Fruit fly (Drosophila melanogaster): Measurements from ENCODE around the gene Ubc2.

Ubc2 gene

DNA sequence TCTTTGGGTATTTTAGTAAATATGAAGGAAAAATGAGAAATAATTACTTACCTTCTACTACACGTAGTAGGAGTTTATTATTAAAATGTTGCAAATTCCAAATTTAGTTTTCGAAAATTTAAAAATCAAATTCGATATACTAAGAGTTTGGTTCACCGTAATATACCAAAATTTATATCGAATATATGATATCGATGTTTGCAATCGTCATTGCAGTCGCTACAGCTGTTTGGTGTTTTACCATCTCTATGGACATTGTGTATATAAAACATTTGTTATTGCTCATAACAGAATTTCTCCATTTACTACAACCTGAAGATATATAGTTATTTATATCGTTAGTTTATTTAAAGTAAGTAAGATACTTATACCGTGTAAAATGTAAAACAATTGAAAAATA is 39.1 kb downstream of the Ubc2 start, which contains the start of gene CG6443 (continued):
- TF ChIP-seq CG12104 (GFP tag; optimal IDR thresholded peaks at IDR 0.05) (no peak), CoRest (tag; optimal IDR thresholded peaks at IDR 0.05) (no peak), scrt (GFP tag; optimal IDR thresholded peaks at IDR 0.05) (no peak), BtbVII (GFP tag; optimal IDR thresholded peaks at IDR 0.05) (no peak), Poxn (GFP tag; IDR thresholded peaks at IDR 0.05) (no peak), pfk (GFP tag; optimal IDR thresholded peaks at IDR 0.05) (no peak), CG5180 (GFP tag; optimal IDR thresholded peaks at IDR 0.05) (no peak), CG17802 (tag; optimal IDR thresholded peaks at IDR 0.05) (no peak), bbx (GFP tag; IDR thresholded peaks at IDR 0.05; ENCODE audit: partially characterized antibody) (peak; percentile 68), ftz-f1 (GFP tag; optimal IDR thresholded peaks at IDR 0.05) (no peak), tgo (GFP tag; IDR thresholded peaks at IDR 0.05) (no peak), CG11723 (GFP tag; optimal IDR thresholded peaks at IDR 0.05) (no peak), Doc2 (GFP tag; IDR thresholded peaks at IDR 0.05) (no peak), CG17186 (GFP tag; optimal IDR thresholded peaks at IDR 0.05) (no peak), vvl (GFP tag; IDR thresholded peaks at IDR 0.05) (no peak), Ets97D (GFP tag; optimal IDR thresholded peaks at IDR 0.05) (peak; percentile 31), CG2889 (GFP tag; IDR thresholded peaks at IDR 0.05) (no peak), CG11398 (GFP tag; optimal IDR thresholded peaks at IDR 0.05) (no peak), Dp (GFP tag; optimal IDR thresholded peaks at IDR 0.05) (peak; percentile 86), chinmo (GFP tag; IDR thresholded peaks at IDR 0.05; ENCODE audit: partially characterized antibody) (0 out of 4 replicates have a peak, but pooled peaks have one; percentile 10), CG10565 (GFP tag; optimal IDR thresholded peaks at IDR 0.05) (no peak), Optix (GFP tag; IDR thresholded peaks at IDR 0.05) (no peak), Atf3 (GFP tag; optimal IDR thresholded peaks at IDR 0.05) (no peak), CG30403 (GFP tag; optimal IDR thresholded peaks at IDR 0.05) (no peak), zen2 (GFP tag; IDR thresholded peaks at IDR 0.05; ENCODE audit: partially characterized antibody) (peak; percentile 8; the same call in 1 of the 3 replicates), sens-2 (GFP tag; IDR thresholded peaks at IDR 0.05) (no peak), dan (GFP tag; IDR thresholded peaks at IDR 0.05) (no peak), CG12071 (GFP tag; optimal IDR thresholded peaks at IDR 0.05) (no peak), Vsx1 (GFP tag; optimal IDR thresholded peaks at IDR 0.05) (no peak), da (GFP tag; optimal IDR thresholded peaks at IDR 0.05) (no peak), hbn (GFP tag; IDR thresholded peaks at IDR 0.05; ENCODE audit: partially characterized antibody) (peak; percentile 80), CG2712 (tag; optimal IDR thresholded peaks at IDR 0.05) (peak; percentile 40), CG14710 (tag; optimal IDR thresholded peaks at IDR 0.05) (peak; percentile 19), Oli (tag; optimal IDR thresholded peaks at IDR 0.05) (no peak), inv (GFP tag; IDR thresholded peaks at IDR 0.05; ENCODE audit: partially characterized antibody) (peak; percentile 51; the same call in 1 of the 2 replicates), wdn (GFP tag; IDR thresholded peaks at IDR 0.05) (no peak), CG11560 (tag; IDR thresholded peaks at IDR 0.05) (peak; percentile 97), CG43689 (GFP tag; IDR thresholded peaks at IDR 0.05) (no peak), knrl (GFP tag; IDR thresholded peaks at IDR 0.05; ENCODE audit: partially characterized antibody) (peak; percentile 63), CG14860 (GFP tag; IDR thresholded peaks at IDR 0.05; ENCODE audit: partially characterized antibody) (peak; percentile 67), psq (GFP tag; optimal IDR thresholded peaks at IDR 0.05) (no peak), E2f2 (GFP tag; IDR thresholded peaks at IDR 0.05) (peak; percentile 89), Hr3 (GFP tag; optimal IDR thresholded peaks at IDR 0.05) (no peak), CkIIα-i1 (GFP tag; IDR thresholded peaks at IDR 0.05) (no peak), gro (GFP tag; optimal IDR thresholded peaks at IDR 0.05) (no peak), Sry-δ (GFP tag; optimal IDR thresholded peaks at IDR 0.05) (peak; percentile 90), CG7839 (tag; optimal IDR thresholded peaks at IDR 0.05) (no peak), CG10543 (GFP tag; optimal IDR thresholded peaks at IDR 0.05) (no peak), CG12155 (GFP tag; optimal IDR thresholded peaks at IDR 0.05) (no peak), CG7963 (GFP tag; IDR thresholded peaks at IDR 0.05; ENCODE audit: partially characterized antibody) (no peak; the same call in 2 of the 3 replicates), fru (optimal IDR thresholded peaks at IDR 0.05) (no peak)

Data from whole organism, embryonic.